Worm (Caenorhabditis elegans): ENCODE results near the gene R12C12.10.

DNA sequence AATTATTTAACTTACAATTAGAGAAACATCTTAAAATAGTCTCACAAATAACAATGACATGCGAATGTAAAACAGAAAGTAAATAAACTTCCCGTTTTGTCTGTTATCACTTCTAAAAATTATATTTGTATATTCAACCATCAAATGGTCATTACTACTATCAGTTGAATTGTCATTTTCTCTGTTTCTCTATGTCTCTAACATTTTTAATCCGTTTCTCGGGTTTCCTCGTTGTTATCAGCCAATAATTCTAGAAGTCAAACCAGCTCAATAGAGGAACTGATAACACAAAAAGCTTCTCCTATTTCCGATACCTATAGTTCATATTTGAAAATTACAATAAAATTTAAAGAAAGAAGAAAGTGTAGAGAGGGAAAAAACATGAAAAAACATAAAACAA, 16.4 kb downstream of the R12C12.10 start:
- TF ChIP-seq F13C5.2 (tag; optimal IDR thresholded peaks at IDR 0.05) (no peak), tra-4 (tag; optimal IDR thresholded peaks at IDR 0.05) (no peak), ama-1 (optimal IDR thresholded peaks at IDR 0.05) (no peak), hnd-1 (tag; optimal IDR thresholded peaks at IDR 0.05) (no peak)

Measured in whole organism, early embryonic.